Worm (Caenorhabditis elegans): ENCODE data around the gene abi-1.
A peak's percentile ranks its signal among the peaks of the same experiment; 100 is the strongest.

ce11 chrIII:5663521-5663920 is 29.0 kb downstream of the abi-1 start:
- TF ChIP-seq ama-1 (optimal IDR thresholded peaks at IDR 0.05) (no peak), zfp-2 (tag; optimal IDR thresholded peaks at IDR 0.05) (no peak), unc-130 (GFP tag; optimal IDR thresholded peaks at IDR 0.05) (peak; percentile 87), nhr-10 (tag; optimal IDR thresholded peaks at IDR 0.05) (no peak), mep-1 (tag; optimal IDR thresholded peaks at IDR 0.05) (no peak), ZK546.5 (tag; optimal IDR thresholded peaks at IDR 0.05) (no peak), unc-39 (tag; optimal IDR thresholded peaks at IDR 0.05) (no peak), ztf-11 (tag; optimal IDR thresholded peaks at IDR 0.05) (no peak), lin-15B (tag; optimal IDR thresholded peaks at IDR 0.05) (no peak), pha-4 (GFP tag; IDR thresholded peaks at IDR 0.05) (no peak), pha-4 (tag; optimal IDR thresholded peaks at IDR 0.05) (no peak), ZK337.2 (GFP tag; IDR thresholded peaks at IDR 0.05) (no peak), F37D6.2 (tag; optimal IDR thresholded peaks at IDR 0.05) (no peak)
